Fruit fly (Drosophila melanogaster): Measurements from ENCODE around the gene PVRAP.

Gene PVRAP

DNA sequence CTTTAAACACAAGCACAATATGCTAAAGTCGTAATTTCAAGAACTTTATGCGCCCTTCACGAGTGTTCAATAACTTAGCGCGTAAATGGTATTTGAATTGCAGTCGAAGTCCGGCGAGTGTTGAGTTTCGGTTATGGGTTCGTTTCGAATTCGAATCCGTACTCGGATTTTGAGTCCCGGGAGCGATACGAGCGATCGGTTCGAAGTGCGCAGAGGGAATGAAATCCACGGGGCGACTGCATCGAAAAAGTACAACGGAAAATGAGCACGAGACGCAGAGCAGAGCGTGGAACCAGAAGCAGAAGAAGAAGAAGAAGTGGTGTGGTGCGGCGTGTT is 21.3 kb upstream of the PVRAP start, which contains the start of gene CG10479 (continued):
- TF ChIP-seq Gsc (GFP tag; IDR thresholded peaks at IDR 0.05) (no peak), nmo (GFP tag; optimal IDR thresholded peaks at IDR 0.05) (no peak), CG17385 (GFP tag; optimal IDR thresholded peaks at IDR 0.05) (peak; percentile 94), CG33213 (GFP tag; optimal IDR thresholded peaks at IDR 0.05) (no peak), eve (GFP tag; optimal IDR thresholded peaks at IDR 0.05) (no peak), Aef1 (GFP tag; IDR thresholded peaks at IDR 0.05) (no peak), CG6813 (GFP tag; optimal IDR thresholded peaks at IDR 0.05) (no peak), CG1603 (tag; optimal IDR thresholded peaks at IDR 0.05) (peak; percentile 2), CG16813 (GFP tag; IDR thresholded peaks at IDR 0.05; ENCODE audit: partially characterized antibody) (peak; percentile 40; the same call in 1 of the 3 replicates), CG31224 (GFP tag; IDR thresholded peaks at IDR 0.05) (no peak), Bgb (GFP tag; IDR thresholded peaks at IDR 0.05; ENCODE audit: partially characterized antibody) (peak; percentile 22; the same call in 1 of the 2 replicates), Jarid2 (GFP tag; optimal IDR thresholded peaks at IDR 0.05) (peak; percentile 82), CG6272 (GFP tag; IDR thresholded peaks at IDR 0.05) (no peak), ci (GFP tag; IDR thresholded peaks at IDR 0.05) (peak; percentile 73; the same call in 2 of the 3 replicates), hbn (GFP tag; IDR thresholded peaks at IDR 0.05; ENCODE audit: partially characterized antibody) (no peak), CTCF (GFP tag; optimal IDR thresholded peaks at IDR 0.05) (no peak), oc (tag; optimal IDR thresholded peaks at IDR 0.05) (no peak), onecut (GFP tag; IDR thresholded peaks at IDR 0.05) (no peak), unpg (GFP tag; optimal IDR thresholded peaks at IDR 0.05) (no peak), CG12236 (GFP tag; optimal IDR thresholded peaks at IDR 0.05) (no peak), zfh1 (GFP tag; IDR thresholded peaks at IDR 0.05) (0 out of 3 replicates have a peak, but pooled peaks have one; percentile 5), org-1 (GFP tag; optimal IDR thresholded peaks at IDR 0.05) (no peak), CrebB (tag; optimal IDR thresholded peaks at IDR 0.05) (no peak), CG7372 (GFP tag; IDR thresholded peaks at IDR 0.05) (no peak), vvl (GFP tag; IDR thresholded peaks at IDR 0.05) (peak; percentile 11), klu (GFP tag; IDR thresholded peaks at IDR 0.05) (no peak), CG3281 (GFP tag; optimal IDR thresholded peaks at IDR 0.05) (no peak), peb (GFP tag; IDR thresholded peaks at IDR 0.05) (no peak), otp (GFP tag; IDR thresholded peaks at IDR 0.05) (0 out of 3 replicates have a peak, but pooled peaks have one; percentile 47), CG12769 (tag; optimal IDR thresholded peaks at IDR 0.05) (peak; percentile 2), emc (GFP tag; optimal IDR thresholded peaks at IDR 0.05) (no peak), mld (GFP tag; IDR thresholded peaks at IDR 0.05; ENCODE audit: partially characterized antibody) (peak; percentile 45; the same call in 1 of the 3 replicates), CG1832 (GFP tag; optimal IDR thresholded peaks at IDR 0.05) (no peak), CG10366 (GFP tag; IDR thresholded peaks at IDR 0.05) (no peak), bowl (GFP tag; IDR thresholded peaks at IDR 0.05) (no peak), pros (GFP tag; optimal IDR thresholded peaks at IDR 0.05) (peak; percentile 88), dati (GFP tag; IDR thresholded peaks at IDR 0.05) (no peak), CG9932 (GFP tag; IDR thresholded peaks at IDR 0.05) (no peak), HLHmδ (GFP tag; optimal IDR thresholded peaks at IDR 0.05) (peak; percentile 92), so (GFP tag; IDR thresholded peaks at IDR 0.05) (peak; percentile 23; the same call in 1 of the 3 replicates), sna (GFP tag; IDR thresholded peaks at IDR 0.05; ENCODE audit: partially characterized antibody) (0 out of 2 replicates have a peak, but pooled peaks have one; percentile 43), jigr1 (GFP tag; IDR thresholded peaks at IDR 0.05) (no peak), CG17612 (GFP tag; IDR thresholded peaks at IDR 0.05) (no peak), CG10979 (tag; optimal IDR thresholded peaks at IDR 0.05) (no peak), her (GFP tag; optimal IDR thresholded peaks at IDR 0.05) (no peak), pum (GFP tag; optimal IDR thresholded peaks at IDR 0.05) (no peak), CG9876 (GFP tag; optimal IDR thresholded peaks at IDR 0.05) (no peak), Eip74EF (GFP tag; optimal IDR thresholded peaks at IDR 0.05) (no peak), CG7786 (GFP tag; optimal IDR thresholded peaks at IDR 0.05) (no peak), ato (GFP tag; IDR thresholded peaks at IDR 0.05; ENCODE audit: partially characterized antibody) (peak; percentile 47), CG4707 (GFP tag; optimal IDR thresholded peaks at IDR 0.05) (peak; percentile 12), Atf6 (GFP tag; IDR thresholded peaks at IDR 0.05) (no peak)

Data from whole organism, embryonic.